Fruit fly (Drosophila melanogaster) whole organism, wandering third instar larva: Measurements from ENCODE around the gene CG3348.

Experiments used
- Abd-B ChIP-seq: fragments of >200 bp; optimal IDR thresholded peaks from 2 replicates; lab custom pipeline; 2017; ENCODE audit warnings: missing biosample characterization, missing genetic modification characterization
- CG32264 ChIP-seq: fragments of 200-800 bp; sonication (Bioruptor generic); optimal IDR thresholded peaks from 2 replicates; lab custom pipeline; 2016; ENCODE audit warnings: missing biosample characterization, missing genetic modification characterization
- CG9705 ChIP-seq: fragments of 200-800 bp; sonication (Bioruptor generic); optimal IDR thresholded peaks from 2 replicates; lab custom pipeline; 2018; ENCODE audit warnings: missing biosample characterization, mild to moderate bottlenecking, missing genetic modification characterization
- CrebA ChIP-seq: fragments of 200-800 bp; sonication (Bioruptor generic); optimal IDR thresholded peaks from 2 replicates; lab custom pipeline; 2016; ENCODE audit warnings: missing biosample characterization, mild to moderate bottlenecking, missing genetic modification characterization, borderline replicate concordance
- Dfd ChIP-seq: fragments of >200 bp; optimal IDR thresholded peaks from 2 replicates; lab custom pipeline; 2017; ENCODE audit warnings: missing biosample characterization, missing genetic modification characterization
- Dif ChIP-seq: fragments of 200-275, 200-300 bp; sonication (Bioruptor generic); optimal IDR thresholded peaks from 2 replicates; lab custom pipeline; 2018; ENCODE audit warnings: missing biosample characterization, missing genetic modification characterization; ENCODE audit not compliant: partially characterized antibody
- GATAd ChIP-seq: sonication (Bioruptor generic); optimal IDR thresholded peaks from 2 replicates; lab custom pipeline; 2016; ENCODE audit warnings: missing biosample characterization, missing genetic modification characterization
- HLH106 ChIP-seq: fragments of 200-800 bp; optimal IDR thresholded peaks from 3 replicates; lab custom pipeline; 2019; ENCODE audit warnings: missing biosample characterization, mild to moderate bottlenecking, missing genetic modification characterization, moderate library complexity
- Hnf4 ChIP-seq: fragments of 200-800 bp; sonication (Bioruptor generic); optimal IDR thresholded peaks from 2 replicates; lab custom pipeline; 2016; ENCODE audit warnings: missing biosample characterization, mild to moderate bottlenecking, missing genetic modification characterization
- Hr78 ChIP-seq: fragments of >200 bp; optimal IDR thresholded peaks from 2 replicates; lab custom pipeline; 2017; ENCODE audit warnings: missing biosample characterization, missing genetic modification characterization
- Hr83 ChIP-seq: fragments of 200-300 bp; sonication (Bioruptor generic); optimal IDR thresholded peaks from 2 replicates; lab custom pipeline; 2016; ENCODE audit warnings: missing biosample characterization, mild to moderate bottlenecking, missing genetic modification characterization, moderate library complexity; ENCODE audit not compliant: poor library complexity, severe bottlenecking
- Jra ChIP-seq: sonication (Bioruptor generic); optimal IDR thresholded peaks from 2 replicates; lab custom pipeline; 2016; ENCODE audit warnings: missing biosample characterization, missing genetic modification characterization
- Mio ChIP-seq: sonication (Bioruptor generic); optimal IDR thresholded peaks from 2 replicates; lab custom pipeline; 2016; ENCODE audit warnings: missing biosample characterization, missing genetic modification characterization
- N ChIP-seq: fragments of >200 bp; optimal IDR thresholded peaks from 2 replicates; lab custom pipeline; 2018; ENCODE audit warnings: missing biosample characterization, missing external identifiers, missing genetic modification characterization
- OdsH ChIP-seq: fragments of 200-800 bp; sonication (Bioruptor generic); optimal IDR thresholded peaks from 2 replicates; lab custom pipeline; 2016; ENCODE audit warnings: missing biosample characterization, mild to moderate bottlenecking, missing genetic modification characterization
- Rel ChIP-seq, 2 experiments: fragments of 200-800 bp; sonication (Bioruptor generic) in 1 of 2; optimal IDR thresholded peaks; 2 replicates in 1 of 2; 3 replicates in 1 of 2; lab custom pipeline; 2016 to 2019; ENCODE audit warnings: mild to moderate bottlenecking in 2 of 2, missing biosample characterization in 2 of 2, missing genetic modification characterization in 2 of 2, moderate library complexity in 1 of 2
- Sp1 ChIP-seq: fragments of 200-800 bp; sonication (Bioruptor generic); optimal IDR thresholded peaks from 3 replicates; lab custom pipeline; 2019; ENCODE audit warnings: missing biosample characterization, mild to moderate bottlenecking, missing genetic modification characterization, moderate library complexity
- Vsx2 ChIP-seq: fragments of 200-300, 225-300 bp; sonication (Bioruptor generic); optimal IDR thresholded peaks from 2 replicates; lab custom pipeline; 2018; ENCODE audit warnings: missing biosample characterization, missing genetic modification characterization; ENCODE audit not compliant: partially characterized antibody
- br ChIP-seq: fragments of 200-800 bp; sonication (Bioruptor generic); optimal IDR thresholded peaks from 2 replicates; lab custom pipeline; 2016; ENCODE audit warnings: missing biosample characterization, missing genetic modification characterization
- brk ChIP-seq: fragments of 200-800 bp; sonication (Bioruptor generic); optimal IDR thresholded peaks from 2 replicates; lab custom pipeline; 2016; ENCODE audit warnings: missing biosample characterization, mild to moderate bottlenecking, missing genetic modification characterization
- dmrt93B ChIP-seq: fragments of 200-800 bp; sonication (Bioruptor generic); optimal IDR thresholded peaks from 2 replicates; lab custom pipeline; 2018; ENCODE audit warnings: missing biosample characterization, mild to moderate bottlenecking, missing genetic modification characterization
- ey ChIP-seq: fragments of 200-800 bp; sonication (Bioruptor generic); optimal IDR thresholded peaks from 2 replicates; lab custom pipeline; 2016; ENCODE audit warnings: missing biosample characterization, missing genetic modification characterization
- foxo ChIP-seq, 2 experiments: fragments of 200-800 bp; sonication (Bioruptor generic); optimal IDR thresholded peaks; 2 replicates in 1 of 2; 3 replicates in 1 of 2; lab custom pipeline; 2016 to 2017; ENCODE audit warnings: missing biosample characterization in 2 of 2, missing genetic modification characterization in 2 of 2
- fru ChIP-seq: fragments of 200-800 bp; sonication (Bioruptor generic); optimal IDR thresholded peaks from 3 replicates; lab custom pipeline; 2016; ENCODE audit warnings: missing biosample characterization, mild to moderate bottlenecking, missing genetic modification characterization
- h ChIP-seq: fragments of 200-800 bp; sonication (Bioruptor generic); optimal IDR thresholded peaks from 3 replicates; lab custom pipeline; 2016; ENCODE audit warnings: missing biosample characterization, mild to moderate bottlenecking, missing genetic modification characterization
- lola ChIP-seq: fragments of >200 bp; optimal IDR thresholded peaks from 2 replicates; lab custom pipeline; 2017; ENCODE audit warnings: missing biosample characterization, missing genetic modification characterization
- psq ChIP-seq: fragments of 200-800 bp; sonication (Bioruptor generic); optimal IDR thresholded peaks from 3 replicates; lab custom pipeline; 2017; ENCODE audit warnings: missing biosample characterization, mild to moderate bottlenecking, missing genetic modification characterization, moderate library complexity
- rgr ChIP-seq: fragments of 200-800 bp; sonication (Bioruptor generic); optimal IDR thresholded peaks from 3 replicates; lab custom pipeline; 2016; ENCODE audit warnings: missing biosample characterization, mild to moderate bottlenecking, missing genetic modification characterization
- sage ChIP-seq: fragments of 200-800 bp; sonication (Bioruptor generic); optimal IDR thresholded peaks from 2 replicates; lab custom pipeline; 2016; ENCODE audit warnings: missing biosample characterization, mild to moderate bottlenecking, missing genetic modification characterization
- sv ChIP-seq: fragments of 200-800 bp; sonication (Bioruptor generic); optimal IDR thresholded peaks from 3 replicates; lab custom pipeline; 2016; ENCODE audit warnings: missing biosample characterization, missing genetic modification characterization
- tai ChIP-seq: sonication (Bioruptor generic); optimal IDR thresholded peaks from 2 replicates; lab custom pipeline; 2016; ENCODE audit warnings: missing biosample characterization, missing genetic modification characterization
- usp ChIP-seq: fragments of >200 bp; optimal IDR thresholded peaks from 2 replicates; lab custom pipeline; 2017; ENCODE audit warnings: missing biosample characterization, missing genetic modification characterization
- woc ChIP-seq: sonication (Bioruptor generic); optimal IDR thresholded peaks from 2 replicates; lab custom pipeline; 2016; ENCODE audit warnings: missing biosample characterization, mild to moderate bottlenecking, missing genetic modification characterization

The CG3348 gene

dm6 chr3R:27292159-27292880, at the start of gene CG3348:
Gene CG3348, minus strand, starts transcription at chr3R:27292209.
- peak; percentile 49 for TF ChIP-seq psq (GFP tag; lab: Kevin White, UChicago)
- no peak for TF ChIP-seq tai (GFP tag; lab: Kevin White, UChicago)
- peak; percentile 64 for TF ChIP-seq OdsH (GFP tag; lab: Kevin White, UChicago)
- peak; percentile 78 for TF ChIP-seq rgr (GFP tag; lab: Kevin White, UChicago)
- TF ChIP-seq sv (GFP tag; lab: Kevin White, UChicago) = peak; percentile 50
- peak; percentile 72 for TF ChIP-seq h (GFP tag; lab: Kevin White, UChicago)
- peak in 1 of 2 experiments; percentile 78 for TF ChIP-seq foxo (GFP tag; optimal IDR thresholded peaks at IDR 0.05; lab: Kevin White, UChicago)
- peak; percentile 36 for TF ChIP-seq Hr83 (GFP tag; lab: Kevin White, UChicago)
- no peak for TF ChIP-seq Hr78 (GFP tag; lab: Kevin White, UChicago)
- TF ChIP-seq usp (GFP tag; lab: Kevin White, UChicago) = no peak
- TF ChIP-seq Abd-B (GFP tag; lab: Kevin White, UChicago) = no peak
- TF ChIP-seq brk (GFP tag; lab: Kevin White, UChicago) = no peak
- TF ChIP-seq HLH106 (tag; lab: Kevin White, UChicago) = peak; percentile 24
- no peak for TF ChIP-seq Rel (GFP tag; optimal IDR thresholded peaks at IDR 0.05; lab: Kevin White, UChicago)
- TF ChIP-seq Rel (tag; optimal IDR thresholded peaks at IDR 0.05; lab: Kevin White, UChicago) = peak; percentile 8
- peak; percentile 50 for TF ChIP-seq CG32264 (GFP tag; lab: Kevin White, UChicago)
- no peak for TF ChIP-seq GATAd (GFP tag; lab: Kevin White, UChicago)
- TF ChIP-seq Hnf4 (GFP tag; lab: Kevin White, UChicago) = peak; percentile 69
- no peak for TF ChIP-seq N (GFP tag; lab: Kevin White, UChicago)
- peak; percentile 9 for TF ChIP-seq dmrt93B
- TF ChIP-seq fru = peak; percentile 73
- TF ChIP-seq sage = no peak
- peak; percentile 46 for TF ChIP-seq br (GFP tag; lab: Kevin White, UChicago)
- TF ChIP-seq CrebA (GFP tag; lab: Kevin White, UChicago) = no peak
- TF ChIP-seq Jra (GFP tag; lab: Kevin White, UChicago) = peak; percentile 32
- peak; percentile 65 for TF ChIP-seq Sp1 (GFP tag; lab: Kevin White, UChicago)
- no peak for TF ChIP-seq Dif (GFP tag; lab: Kevin White, UChicago)
- TF ChIP-seq ey (GFP tag; lab: Kevin White, UChicago) = peak; percentile 71
- TF ChIP-seq woc (GFP tag; lab: Kevin White, UChicago) = peak; percentile 15
- no peak for TF ChIP-seq Mio (GFP tag; lab: Kevin White, UChicago)
- no peak for TF ChIP-seq Vsx2 (GFP tag; lab: Kevin White, UChicago)
- TF ChIP-seq Dfd = no peak
- TF ChIP-seq CG9705 (GFP tag; lab: Kevin White, UChicago) = no peak

- TF ChIP-seq dmrt93B (no peak), Hr78 (GFP tag; lab: Kevin White, UChicago) (no peak), CG9705 (GFP tag; lab: Kevin White, UChicago) (no peak), Abd-B (GFP tag; lab: Kevin White, UChicago) (no peak), Dfd (no peak)
Measured at dm6 chr3R:27340322-27340721, 48.3 kb upstream of the CG3348 start, which contains the start of gene CG42534. Gene CG42534, plus strand, starts transcription at chr3R:27340622.

DNA sequence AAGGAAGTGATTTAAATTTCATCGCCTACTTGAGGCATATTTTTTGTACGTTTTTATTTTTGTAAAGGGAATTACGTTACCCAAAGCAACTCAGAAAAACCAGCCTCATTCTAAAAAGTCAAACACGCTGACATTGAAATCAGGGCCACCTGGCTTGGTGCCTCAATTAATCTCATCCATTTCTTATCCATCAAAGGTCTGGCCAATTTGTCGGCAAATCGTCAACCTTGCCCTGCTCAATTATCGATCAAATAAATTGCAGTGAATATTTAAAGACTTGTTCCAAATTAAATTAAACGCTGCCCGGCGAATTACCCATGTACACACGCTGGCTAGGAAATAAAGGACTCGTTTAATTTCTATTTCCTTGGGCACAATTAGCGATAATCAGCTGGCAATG, 38.8 kb upstream of the CG3348 start, which contains the start of gene CG3330:
Gene CG3330, minus strand, starts transcription at position 101 of the 400 bp plus-strand sequence.
- TF ChIP-seq ey (GFP tag; lab: Kevin White, UChicago) (no peak), lola (GFP tag; lab: Kevin White, UChicago) (no peak), CG32264 (GFP tag; lab: Kevin White, UChicago) (no peak), Abd-B (GFP tag; lab: Kevin White, UChicago) (no peak), woc (GFP tag; lab: Kevin White, UChicago) (no peak), Hr78 (GFP tag; lab: Kevin White, UChicago) (no peak), CG9705 (GFP tag; lab: Kevin White, UChicago) (no peak), Hr83 (GFP tag; lab: Kevin White, UChicago) (no peak), br (GFP tag; lab: Kevin White, UChicago) (no peak), h (GFP tag; lab: Kevin White, UChicago) (no peak), psq (GFP tag; lab: Kevin White, UChicago) (no peak)
